Fruit fly (Drosophila melanogaster): ENCODE data around the gene CG5418.
A peak's percentile ranks its signal among the peaks of the same experiment; 100 is the strongest.

DNA sequence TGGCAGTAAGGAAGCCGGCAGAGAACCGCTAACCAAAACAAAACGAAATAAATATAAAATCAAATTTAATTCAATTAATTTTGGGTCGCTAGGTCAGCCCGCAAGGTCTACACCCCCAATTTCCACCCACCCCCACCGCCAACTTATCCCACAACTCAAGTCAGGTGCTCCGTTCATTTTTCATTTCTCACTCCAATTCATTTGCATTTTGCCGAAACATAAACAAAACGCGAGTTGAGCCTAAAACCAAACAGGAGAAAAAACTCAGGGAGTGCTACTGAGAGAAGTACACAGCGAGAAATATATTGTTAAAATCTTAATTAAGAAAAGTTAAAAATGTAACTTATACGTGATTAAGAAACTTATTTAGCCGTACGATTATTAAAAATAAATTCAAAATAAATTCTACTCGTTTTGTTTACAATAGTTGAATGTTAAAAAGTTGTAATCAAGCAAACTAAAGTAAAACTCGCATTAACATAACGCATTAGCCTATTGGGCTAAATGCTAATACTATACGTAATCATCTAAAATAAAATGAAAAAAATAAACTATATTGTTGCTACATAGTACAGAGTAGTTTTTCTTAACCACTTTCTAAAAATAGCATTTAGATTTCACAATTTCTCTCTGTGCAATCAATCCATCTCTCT is 37.4 kb downstream of the CG5418 start:
- no peak for TF ChIP-seq Jra (GFP tag; optimal IDR thresholded peaks at IDR 0.05)
- TF ChIP-seq tai (GFP tag; optimal IDR thresholded peaks at IDR 0.05): no peak
- no peak for TF ChIP-seq Abd-B (GFP tag; optimal IDR thresholded peaks at IDR 0.05)
- peak; percentile 2 for TF ChIP-seq ey (GFP tag; optimal IDR thresholded peaks at IDR 0.05)
- peak; percentile 8 for TF ChIP-seq h (GFP tag; optimal IDR thresholded peaks at IDR 0.05)
- no peak for TF ChIP-seq CrebA (GFP tag; optimal IDR thresholded peaks at IDR 0.05; ENCODE audit: borderline replicate concordance)
- peak; percentile 6 for TF ChIP-seq rgr (GFP tag; optimal IDR thresholded peaks at IDR 0.05)
- no peak for TF ChIP-seq br (GFP tag; optimal IDR thresholded peaks at IDR 0.05)
- no peak for TF ChIP-seq usp (GFP tag; optimal IDR thresholded peaks at IDR 0.05)
- TF ChIP-seq fru (GFP tag; optimal IDR thresholded peaks at IDR 0.05): peak; percentile 5
- no peak for TF ChIP-seq dsf (GFP tag; optimal IDR thresholded peaks at IDR 0.05; ENCODE audit: borderline replicate concordance)
- TF ChIP-seq pan (optimal IDR thresholded peaks at IDR 0.05): no peak
